Fruit fly (Drosophila melanogaster) whole organism, embryonic: ENCODE data around the gene iav.

ENCODE experiments used
- Adf1 ChIP-seq: fragments of 200-800 bp; sonication (Bioruptor generic); IDR thresholded peaks from 2 replicates; pipeline ENCODE4 v1.3.6; 2022; ENCODE audit warnings: missing biosample characterization, missing genetic modification characterization
- B-H1 ChIP-seq: fragments of 200-800 bp; sonication (Bioruptor generic); IDR thresholded peaks from 3 replicates; pipeline ENCODE4 v1.3.6; 2022; ENCODE audit warnings: missing biosample characterization, missing genetic modification characterization
- C15 ChIP-seq: fragments of 200-800 bp; sonication (Bioruptor generic); IDR thresholded peaks from 3 replicates; pipeline ENCODE4 v1.3.6; 2022; ENCODE audit warnings: missing biosample characterization, missing genetic modification characterization
- CG10274 ChIP-seq: fragments of 200-800 bp; sonication (Bioruptor generic); optimal IDR thresholded peaks from 3 replicates; lab custom pipeline; 2017; ENCODE audit warnings: missing biosample characterization, mild to moderate bottlenecking, missing genetic modification characterization
- CG10979 ChIP-seq: fragments of 200-800 bp; sonication (Bioruptor generic); optimal IDR thresholded peaks from 2 replicates; lab custom pipeline; 2018; ENCODE audit warnings: missing biosample characterization, mild to moderate bottlenecking, missing genetic modification characterization, moderate library complexity
- CG14860 ChIP-seq: fragments of 200-800 bp; sonication (Bioruptor generic); IDR thresholded peaks from 3 replicates; pipeline ENCODE4 v1.3.6; 2022; ENCODE audit warnings: missing biosample characterization, missing genetic modification characterization; ENCODE audit not compliant: partially characterized antibody
- CG1602 ChIP-seq: fragments of 200-800 bp; sonication (Bioruptor generic); optimal IDR thresholded peaks from 3 replicates; lab custom pipeline; 2016; ENCODE audit warnings: missing biosample characterization, missing genetic modification characterization
- CG17612 ChIP-seq: fragments of 200-800 bp; sonication (Bioruptor generic); IDR thresholded peaks from 2 replicates; pipeline ENCODE4 v1.3.6; 2022; ENCODE audit warnings: missing biosample characterization, missing genetic modification characterization
- CG2875 ChIP-seq: fragments of 200-800 bp; sonication (Bioruptor generic); optimal IDR thresholded peaks from 2 replicates; lab custom pipeline; 2017; ENCODE audit warnings: missing biosample characterization, mild to moderate bottlenecking, missing genetic modification characterization, missing genetic modification reagents
- CG31365 ChIP-seq: fragments of 200-800 bp; sonication (Bioruptor generic); optimal IDR thresholded peaks from 2 replicates; lab custom pipeline; 2018; ENCODE audit warnings: missing biosample characterization, mild to moderate bottlenecking, missing genetic modification characterization
- CG31388 ChIP-seq: fragments of 200-800 bp; sonication (Bioruptor generic); optimal IDR thresholded peaks from 2 replicates; lab custom pipeline; 2016; ENCODE audit warnings: missing biosample characterization, missing genetic modification characterization
- CG33557 ChIP-seq: fragments of 200-800 bp; sonication (Bioruptor generic); optimal IDR thresholded peaks from 2 replicates; lab custom pipeline; 2019; ENCODE audit warnings: missing biosample characterization, mild to moderate bottlenecking, missing genetic modification characterization, moderate library complexity
- CG4328 ChIP-seq: fragments of 200-800 bp; sonication (Bioruptor generic); optimal IDR thresholded peaks from 3 replicates; lab custom pipeline; 2017; ENCODE audit warnings: missing biosample characterization, missing genetic modification reagents, missing genetic modification characterization
- CG6254 ChIP-seq: fragments of 200-800 bp; sonication (Bioruptor generic); optimal IDR thresholded peaks from 3 replicates; lab custom pipeline; 2017; ENCODE audit warnings: mild to moderate bottlenecking, missing biosample characterization, missing genetic modification reagents, missing genetic modification characterization
- CG6765 ChIP-seq: fragments of 200-800 bp; sonication (Bioruptor generic); optimal IDR thresholded peaks from 3 replicates; lab custom pipeline; 2017; ENCODE audit warnings: missing biosample characterization, mild to moderate bottlenecking, missing genetic modification characterization
- CG7786 ChIP-seq: fragments of 200-800 bp; sonication (Bioruptor generic); optimal IDR thresholded peaks from 2 replicates; lab custom pipeline; 2016; ENCODE audit warnings: missing biosample characterization, missing genetic modification characterization
- CG8089 ChIP-seq: fragments of 200-800 bp; sonication (Bioruptor generic); optimal IDR thresholded peaks from 3 replicates; lab custom pipeline; 2016; ENCODE audit warnings: missing biosample characterization, missing genetic modification characterization
- CG8290 ChIP-seq, 3 experiments: fragments of 200-800 bp; sonication (Bioruptor generic); optimal IDR thresholded peaks; 2 replicates each; lab custom pipeline; 2016 to 2019; ENCODE audit warnings: missing biosample characterization in 3 of 3, missing genetic modification characterization in 3 of 3, mild to moderate bottlenecking in 2 of 3, moderate library complexity in 1 of 3
- CG9437 ChIP-seq: fragments of 200-800 bp; sonication (Bioruptor generic); optimal IDR thresholded peaks from 2 replicates; lab custom pipeline; 2018; ENCODE audit warnings: missing biosample characterization, mild to moderate bottlenecking, missing genetic modification characterization
- CHES-1-like ChIP-seq: fragments of 200-800 bp; sonication (Bioruptor generic); optimal IDR thresholded peaks from 2 replicates; lab custom pipeline; 2016; ENCODE audit warnings: missing biosample characterization, missing genetic modification characterization
- Chrac-16 ChIP-seq: fragments of 200-800 bp; sonication (Bioruptor generic); optimal IDR thresholded peaks from 3 replicates; lab custom pipeline; 2016; ENCODE audit warnings: missing biosample characterization, missing genetic modification characterization
- CrebB ChIP-seq: fragments of 200-800 bp; sonication (Bioruptor generic); optimal IDR thresholded peaks from 3 replicates; lab custom pipeline; 2018; ENCODE audit warnings: missing biosample characterization, mild to moderate bottlenecking, missing genetic modification characterization
- Dad ChIP-seq: fragments of 200-800 bp; sonication (Bioruptor generic); optimal IDR thresholded peaks from 3 replicates; lab custom pipeline; 2016; ENCODE audit warnings: missing biosample characterization, missing genetic modification characterization
- Dbx ChIP-seq: fragments of 200-800 bp; sonication (Bioruptor generic); IDR thresholded peaks from 3 replicates; pipeline ENCODE4 v1.3.6; 2022; ENCODE audit warnings: missing biosample characterization, missing genetic modification characterization
- HLH3B ChIP-seq: fragments of 200-800 bp; sonication (Bioruptor generic); IDR thresholded peaks from 2 replicates; pipeline ENCODE4 v1.3.6; 2022; ENCODE audit warnings: missing biosample characterization, missing genetic modification characterization
- Hmr ChIP-seq: fragments of 200-800 bp; sonication (Bioruptor generic); optimal IDR thresholded peaks from 3 replicates; lab custom pipeline; 2017; ENCODE audit warnings: mild to moderate bottlenecking, missing biosample characterization, missing genetic modification reagents, missing genetic modification characterization
- Kr ChIP-seq: fragments of 200-800 bp; sonication (Bioruptor generic); optimal IDR thresholded peaks from 2 replicates; lab custom pipeline; 2017; ENCODE audit warnings: missing biosample characterization, mild to moderate bottlenecking, missing genetic modification characterization
- Six4 ChIP-seq: fragments of 200-800 bp; sonication (Bioruptor generic); optimal IDR thresholded peaks from 2 replicates; lab custom pipeline; 2016; ENCODE audit warnings: missing biosample characterization, missing genetic modification characterization
- Trl ChIP-seq, 3 experiments: fragments of >200 bp in 2 of 3; fragments of 200-800 bp in 1 of 3; sonication (Bioruptor generic) in 1 of 3; optimal IDR thresholded peaks; 2 replicates in 1 of 3; 3 replicates in 2 of 3; lab custom pipeline; 2016 to 2017; ENCODE audit warnings: missing biosample characterization in 1 of 3, missing genetic modification characterization in 1 of 3
- Usf ChIP-seq: fragments of 200-800 bp; sonication (Bioruptor generic); optimal IDR thresholded peaks from 2 replicates; lab custom pipeline; 2017; ENCODE audit warnings: missing genotype, missing biosample characterization, missing genetic modification characterization
- al ChIP-seq: fragments of 200-800 bp; sonication (Bioruptor generic); IDR thresholded peaks from 2 replicates; pipeline ENCODE4 v1.3.6; 2022; ENCODE audit warnings: missing biosample characterization, missing genetic modification characterization
- bab2 ChIP-seq: fragments of 200-800 bp; sonication (Bioruptor generic); optimal IDR thresholded peaks from 2 replicates; lab custom pipeline; 2016; ENCODE audit warnings: missing biosample characterization, missing genetic modification characterization
- bsh ChIP-seq, 2 experiments: fragments of 200-800 bp; sonication (Bioruptor generic); optimal IDR thresholded peaks; 2 replicates each; lab custom pipeline; 2017 to 2018; ENCODE audit warnings: mild to moderate bottlenecking in 2 of 2, missing biosample characterization in 2 of 2, missing genetic modification characterization in 2 of 2, moderate library complexity in 1 of 2
- cg ChIP-seq: fragments of 200-800 bp; sonication (Bioruptor generic); optimal IDR thresholded peaks from 3 replicates; lab custom pipeline; 2019; ENCODE audit warnings: missing biosample characterization, mild to moderate bottlenecking, missing genetic modification characterization, moderate library complexity
- crp ChIP-seq, 2 experiments: fragments of 200-800 bp; sonication (Bioruptor generic); optimal IDR thresholded peaks; 2 replicates in 1 of 2; 3 replicates in 1 of 2; lab custom pipeline; 2017; ENCODE audit warnings: missing biosample characterization in 2 of 2, missing genetic modification characterization in 2 of 2, mild to moderate bottlenecking in 1 of 2, moderate library complexity in 1 of 2
- da ChIP-seq: fragments of 200-800 bp; sonication (Bioruptor generic); optimal IDR thresholded peaks from 2 replicates; lab custom pipeline; 2016; ENCODE audit warnings: missing biosample characterization, missing genetic modification characterization
- en ChIP-seq: fragments of 200-800 bp; sonication (Bioruptor generic); optimal IDR thresholded peaks from 2 replicates; lab custom pipeline; 2016; ENCODE audit warnings: missing biosample characterization, missing genetic modification characterization
- gem ChIP-seq: fragments of 200-800 bp; sonication (Bioruptor generic); optimal IDR thresholded peaks from 2 replicates; lab custom pipeline; 2019; ENCODE audit warnings: missing biosample characterization, mild to moderate bottlenecking, missing genetic modification characterization, moderate library complexity
- h ChIP-seq: fragments of >200 bp; optimal IDR thresholded peaks from 2 replicates; lab custom pipeline; 2017
- kah ChIP-seq: fragments of 200-800 bp; sonication (Bioruptor generic); optimal IDR thresholded peaks from 2 replicates; lab custom pipeline; 2018; ENCODE audit warnings: missing biosample characterization, mild to moderate bottlenecking, missing genetic modification characterization
- klu ChIP-seq: fragments of 200-800 bp; sonication (Bioruptor generic); IDR thresholded peaks from 2 replicates; pipeline ENCODE4 v1.3.6; 2022; ENCODE audit warnings: missing biosample characterization, missing genetic modification characterization
- knrl ChIP-seq: fragments of 200-800 bp; sonication (Bioruptor generic); IDR thresholded peaks from 3 replicates; pipeline ENCODE4 v1.3.6; 2022; ENCODE audit warnings: missing biosample characterization, missing genetic modification characterization; ENCODE audit not compliant: partially characterized antibody
- lilli ChIP-seq: fragments of 200-800 bp; sonication (Bioruptor generic); optimal IDR thresholded peaks from 3 replicates; lab custom pipeline; 2016; ENCODE audit warnings: missing biosample characterization, missing genetic modification characterization
- onecut ChIP-seq: fragments of 200-800 bp; sonication (Bioruptor generic); IDR thresholded peaks from 2 replicates; pipeline ENCODE4 v1.3.6; 2022; ENCODE audit warnings: missing biosample characterization, missing genetic modification characterization
- pita ChIP-seq: fragments of 200-800 bp; sonication (Bioruptor generic); optimal IDR thresholded peaks from 2 replicates; lab custom pipeline; 2017; ENCODE audit warnings: missing biosample characterization, mild to moderate bottlenecking, missing genetic modification characterization
- schlank ChIP-seq: fragments of 200-800 bp; sonication (Bioruptor generic); optimal IDR thresholded peaks from 2 replicates; lab custom pipeline; 2018; ENCODE audit warnings: missing biosample characterization, mild to moderate bottlenecking, missing genetic modification characterization
- sens-2 ChIP-seq: fragments of 200-800 bp; sonication (Bioruptor generic); IDR thresholded peaks from 2 replicates; pipeline ENCODE4 v1.3.6; 2022; ENCODE audit warnings: missing biosample characterization, missing genetic modification characterization
- trem ChIP-seq: fragments of 200-800 bp; optimal IDR thresholded peaks from 3 replicates; lab custom pipeline; 2019; ENCODE audit warnings: missing biosample characterization, mild to moderate bottlenecking, missing genetic modification characterization, moderate library complexity
- usp ChIP-seq: fragments of >200 bp; optimal IDR thresholded peaks from 2 replicates; lab custom pipeline; 2017; ENCODE audit warnings: missing biosample characterization, missing genetic modification characterization
- vfl ChIP-seq: fragments of 200-800 bp; sonication (Bioruptor generic); optimal IDR thresholded peaks from 2 replicates; lab custom pipeline; 2016; ENCODE audit warnings: missing biosample characterization, missing genetic modification characterization

The iav gene

dm6 chrX:6794190-6794589 lies 19.6 kb upstream of the iav start (continued):
- peak; percentile 78 for TF ChIP-seq CHES-1-like (GFP tag; lab: Kevin White, UChicago)
- TF ChIP-seq vfl (GFP tag; lab: Kevin White, UChicago) = peak; percentile 75
- peak; percentile 78 for TF ChIP-seq CG1602 (GFP tag; lab: Kevin White, UChicago)
- TF ChIP-seq da (GFP tag; lab: Kevin White, UChicago) = peak; percentile 31
- peak; percentile 79 for TF ChIP-seq Dad (GFP tag; lab: Kevin White, UChicago)
- TF ChIP-seq Trl (optimal IDR thresholded peaks at IDR 0.05; lab: Kevin White, UChicago) = no peak
- peak; percentile 74 for TF ChIP-seq Trl (GFP tag; optimal IDR thresholded peaks at IDR 0.05; lab: Kevin White, UChicago)
- TF ChIP-seq h = no peak
- peak; percentile 64 for TF ChIP-seq CG9437 (GFP tag; lab: Kevin White, UChicago)
- TF ChIP-seq Six4 (GFP tag; lab: Kevin White, UChicago) = peak; percentile 56
- peak; percentile 72 for TF ChIP-seq Chrac-16 (GFP tag; lab: Kevin White, UChicago)
- no peak for TF ChIP-seq pita (GFP tag; lab: Kevin White, UChicago)
- peak; percentile 67 for TF ChIP-seq CG2875 (GFP tag; lab: Kevin White, UChicago)
- peak; percentile 46 for TF ChIP-seq CG6254 (GFP tag; lab: Kevin White, UChicago)
- TF ChIP-seq CG33557 (GFP tag; lab: Kevin White, UChicago) = no peak
- peak in 1 of 2 experiments; percentile 36 for TF ChIP-seq crp (GFP tag; optimal IDR thresholded peaks at IDR 0.05; lab: Kevin White, UChicago)
- peak; percentile 88 for TF ChIP-seq gem (tag; lab: Kevin White, UChicago)
- TF ChIP-seq sens-2 (GFP tag; lab: Robert Waterston, UW) = peak; percentile 75
- peak; percentile 74 for TF ChIP-seq B-H1
- TF ChIP-seq cg (GFP tag; lab: Kevin White, UChicago) = no peak
- peak; percentile 72; the same call in 1 of the 2 replicates for TF ChIP-seq CG17612 (GFP tag; lab: Robert Waterston, UW)
- TF ChIP-seq bsh (GFP tag; optimal IDR thresholded peaks at IDR 0.05; lab: Kevin White, UChicago) = peak in 1 of 2 experiments; percentile 69
- TF ChIP-seq Hmr (GFP tag; lab: Kevin White, UChicago) = peak; percentile 81
- peak; percentile 76 for TF ChIP-seq CrebB (tag; lab: Kevin White, UChicago)
- peak; percentile 48; the same call in 1 of the 2 replicates for TF ChIP-seq Adf1
- TF ChIP-seq Usf = peak; percentile 68
- TF ChIP-seq lilli = peak; percentile 84
- TF ChIP-seq CG31388 (GFP tag; lab: Kevin White, UChicago) = peak; percentile 46
- TF ChIP-seq en (GFP tag; lab: Kevin White, UChicago) = peak; percentile 54
- no peak for TF ChIP-seq CG14860 (GFP tag; lab: Robert Waterston, UW)
- TF ChIP-seq CG31365 (tag; lab: Kevin White, UChicago) = peak; percentile 62
- peak; percentile 72 for TF ChIP-seq klu
- TF ChIP-seq CG8089 = peak; percentile 67
- TF ChIP-seq HLH3B (GFP tag; lab: Robert Waterston, UW) = peak; percentile 84
- no peak for TF ChIP-seq CG4328 (GFP tag; lab: Kevin White, UChicago)
- TF ChIP-seq CG6765 (GFP tag; lab: Kevin White, UChicago) = peak; percentile 47
- TF ChIP-seq Kr (GFP tag; lab: Kevin White, UChicago) = no peak
- TF ChIP-seq bab2 (GFP tag; lab: Kevin White, UChicago) = peak; percentile 82
- TF ChIP-seq usp (GFP tag; lab: Kevin White, UChicago) = no peak
- TF ChIP-seq CG8290 (GFP tag; optimal IDR thresholded peaks at IDR 0.05; lab: Kevin White, UChicago) = peak; percentile 9
- peak in 1 of 2 experiments; percentile 98 for TF ChIP-seq CG8290 (tag; optimal IDR thresholded peaks at IDR 0.05; lab: Kevin White, UChicago)
- TF ChIP-seq CG7786 (GFP tag; lab: Kevin White, UChicago) = peak; percentile 80
- peak; percentile 69 for TF ChIP-seq CG10274 (GFP tag; lab: Kevin White, UChicago)
- peak; percentile 43 for TF ChIP-seq trem (tag; lab: Kevin White, UChicago)
- TF ChIP-seq kah (GFP tag; lab: Kevin White, UChicago) = peak; percentile 78
- TF ChIP-seq Dbx = peak; percentile 86
- TF ChIP-seq schlank = peak; percentile 78
- peak; percentile 48; the same call in 1 of the 3 replicates for TF ChIP-seq C15
- TF ChIP-seq knrl (GFP tag; lab: Robert Waterston, UW) = no peak
- peak; percentile 77 for TF ChIP-seq onecut (GFP tag; lab: Robert Waterston, UW)
- peak; percentile 68 for TF ChIP-seq CG10979 (tag; lab: Kevin White, UChicago)
- TF ChIP-seq al (GFP tag; lab: Robert Waterston, UW) = peak; percentile 68
